Worm (Caenorhabditis elegans): ENCODE data around the gene F09F9.1.

The F09F9.1 gene

DNA sequence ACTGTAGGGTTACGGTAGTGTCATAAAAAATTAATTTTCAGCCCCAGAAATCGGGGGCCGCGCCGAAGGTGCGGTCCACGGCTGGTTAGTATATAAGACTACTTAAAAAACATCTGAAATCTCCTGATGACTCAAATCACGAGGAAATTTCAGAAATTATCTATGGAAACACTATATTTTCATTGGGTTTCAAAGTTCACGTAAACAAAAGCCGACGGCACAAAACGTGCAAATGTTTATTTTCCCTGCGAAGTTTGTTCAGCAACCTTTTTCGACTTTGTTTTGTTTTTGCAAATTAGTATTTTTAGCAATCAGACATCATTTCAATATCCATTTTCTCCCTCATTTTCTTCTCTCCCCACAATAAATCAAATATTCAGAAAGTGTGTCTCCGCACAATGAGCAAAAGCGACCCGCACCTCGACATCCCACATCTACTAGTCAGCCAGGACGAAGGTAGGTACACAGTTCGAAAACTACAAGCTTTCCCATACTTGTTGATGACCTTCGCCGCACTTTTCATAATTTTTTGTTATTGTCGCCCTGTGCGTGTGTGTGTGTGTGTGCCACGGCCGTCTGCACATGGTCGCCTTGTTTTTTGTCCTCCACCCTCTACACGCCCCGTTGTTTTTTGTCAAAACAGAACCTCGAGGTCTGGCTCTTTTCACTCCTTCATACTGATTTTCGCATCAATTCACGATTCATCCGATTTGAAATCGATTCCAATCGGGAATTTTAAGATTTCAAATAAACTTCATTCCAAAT is 21.6 kb downstream of the F09F9.1 start:
- TF ChIP-seq hlh-11 (tag; optimal IDR thresholded peaks at IDR 0.05) = peak; percentile 12
- TF ChIP-seq hlh-30 (tag; optimal IDR thresholded peaks at IDR 0.05; ENCODE audit: insufficient read depth) = peak; percentile 63
- peak; percentile 93 for TF ChIP-seq aha-1 (tag)
- peak in 1 of 2 experiments; percentile 43 for TF ChIP-seq mdl-1 (tag; optimal IDR thresholded peaks at IDR 0.05)
- TF ChIP-seq ZK546.5 (tag; optimal IDR thresholded peaks at IDR 0.05) = no peak
- TF ChIP-seq mxl-3 (GFP tag; optimal IDR thresholded peaks at IDR 0.05) = peak; percentile 46
- no peak for TF ChIP-seq daf-16 (GFP tag; optimal IDR thresholded peaks at IDR 0.05)
- peak; percentile 53 for TF ChIP-seq daf-16 (tag; optimal IDR thresholded peaks at IDR 0.05)
- 0 out of 2 replicates have a peak, but pooled peaks have one; percentile 17 for TF ChIP-seq nhr-42 (GFP tag; IDR thresholded peaks at IDR 0.05)
- 0 out of 2 replicates have a peak, but pooled peaks have one; percentile 8 for TF ChIP-seq T26A8.4 (GFP tag; IDR thresholded peaks at IDR 0.05)
- no peak for TF ChIP-seq zfp-2 (tag; optimal IDR thresholded peaks at IDR 0.05)

DNA sequence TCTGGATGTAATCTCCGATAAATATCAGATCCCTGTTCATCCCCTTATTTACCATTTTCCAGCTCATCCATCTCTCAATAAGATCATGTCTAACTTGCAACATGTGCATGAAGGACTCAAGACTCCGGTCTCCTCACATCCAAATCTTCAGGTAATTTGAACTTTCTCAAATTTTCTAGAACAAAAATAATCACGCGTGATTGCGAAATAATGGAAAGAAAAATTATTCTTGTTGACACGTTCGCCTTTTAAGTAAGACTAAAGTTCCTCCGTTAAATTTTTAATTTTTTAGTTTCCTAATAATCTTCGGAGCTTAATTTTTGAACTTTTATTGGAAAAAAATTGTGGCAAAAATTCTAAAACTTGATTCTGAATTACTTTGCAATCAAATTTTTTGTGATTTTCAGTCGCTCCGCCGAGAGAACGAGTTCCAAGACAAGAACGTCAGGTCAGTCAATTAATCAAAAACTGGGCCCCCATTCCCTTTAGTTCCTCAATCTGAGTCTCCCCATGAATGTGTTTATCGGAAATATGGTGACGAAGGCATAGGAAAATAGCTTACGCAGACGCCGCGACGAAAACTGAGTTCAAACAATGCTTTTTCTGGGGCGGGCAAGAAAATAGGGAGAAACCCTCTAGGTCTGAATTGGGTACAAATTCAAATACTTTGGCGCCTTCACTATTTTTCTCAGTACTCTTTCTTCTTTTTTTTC is 22.5 kb downstream of the F09F9.1 start:
- TF ChIP-seq sdz-12 (GFP tag; optimal IDR thresholded peaks at IDR 0.05) = no peak
- TF ChIP-seq ceh-62 (tag; optimal IDR thresholded peaks at IDR 0.05) = no peak
- TF ChIP-seq T20F7.1 (GFP tag; optimal IDR thresholded peaks at IDR 0.05) = no peak
- no peak for TF ChIP-seq hmg-1.1 (GFP tag; IDR thresholded peaks at IDR 0.05)
- no peak for TF ChIP-seq madf-9 (GFP tag; conservative IDR thresholded peaks at IDR 0.05)
- TF ChIP-seq hlh-30 (tag; optimal IDR thresholded peaks at IDR 0.05; ENCODE audit: insufficient read depth) = peak; percentile 9
- peak; percentile 49 for TF ChIP-seq nhr-77 (tag; optimal IDR thresholded peaks at IDR 0.05)
- TF ChIP-seq ceh-82 (tag; optimal IDR thresholded peaks at IDR 0.05) = no peak
- no peak for TF ChIP-seq mxl-2 (GFP tag; conservative IDR thresholded peaks at IDR 0.05)
- no peak for TF ChIP-seq zfp-3 (GFP tag; conservative IDR thresholded peaks at IDR 0.05)
- no peak for TF ChIP-seq daf-19 (GFP tag; conservative IDR thresholded peaks at IDR 0.05)
- TF ChIP-seq mep-1 (tag; optimal IDR thresholded peaks at IDR 0.05) = peak; percentile 53
- no peak for TF ChIP-seq lir-3 (tag; optimal IDR thresholded peaks at IDR 0.05)
- TF ChIP-seq nhr-41 (GFP tag; IDR thresholded peaks at IDR 0.05) = no peak
- TF ChIP-seq F44E2.7 (GFP tag; IDR thresholded peaks at IDR 0.05) = no peak
- TF ChIP-seq lin-29 (GFP tag; IDR thresholded peaks at IDR 0.05) = no peak
- TF ChIP-seq zip-11 (GFP tag; IDR thresholded peaks at IDR 0.05) = no peak
- peak; percentile 30 for TF ChIP-seq dve-1 (tag; optimal IDR thresholded peaks at IDR 0.05; ENCODE audit: insufficient read depth)
- TF ChIP-seq snpc-4 (tag; optimal IDR thresholded peaks at IDR 0.05) = no peak
- TF ChIP-seq nhr-48 (tag; optimal IDR thresholded peaks at IDR 0.05) = peak; percentile 55
- no peak for TF ChIP-seq F26F4.8 (GFP tag; conservative IDR thresholded peaks at IDR 0.05)
- TF ChIP-seq dpl-1 (GFP tag; optimal IDR thresholded peaks at IDR 0.05) = no peak
- TF ChIP-seq hlh-11 (tag; optimal IDR thresholded peaks at IDR 0.05) = peak; percentile 64
- TF ChIP-seq mes-2 (tag; optimal IDR thresholded peaks at IDR 0.05; ENCODE audit: poor library complexity, severe bottlenecking) = peak; percentile 33
- no peak for TF ChIP-seq snpc-1.2 (GFP tag; IDR thresholded peaks at IDR 0.05)
- TF ChIP-seq ceh-20 (GFP tag; IDR thresholded peaks at IDR 0.05) = 0 out of 2 replicates have a peak, but pooled peaks have one; percentile 10
- TF ChIP-seq zag-1 (tag; optimal IDR thresholded peaks at IDR 0.05) = no peak
- peak; percentile 29 for TF ChIP-seq aha-1 (tag)
- no peak for TF ChIP-seq fos-1 (tag; optimal IDR thresholded peaks at IDR 0.05)
- no peak for TF ChIP-seq ceh-44 (GFP tag; IDR thresholded peaks at IDR 0.05)
- TF ChIP-seq hif-1 (tag; optimal IDR thresholded peaks at IDR 0.05) = peak in 1 of 2 experiments; percentile 56
- peak in 1 of 2 experiments; percentile 75 for TF ChIP-seq mdl-1 (tag; optimal IDR thresholded peaks at IDR 0.05)
- peak; percentile 45 for TF ChIP-seq dmd-6 (GFP tag; IDR thresholded peaks at IDR 0.05)
- TF ChIP-seq daf-16 (GFP tag; optimal IDR thresholded peaks at IDR 0.05) = peak in 1 of 2 experiments; percentile 9
- peak; percentile 51 for TF ChIP-seq daf-16 (tag; optimal IDR thresholded peaks at IDR 0.05)
- TF ChIP-seq spr-3 (GFP tag; optimal IDR thresholded peaks at IDR 0.05) = no peak
- no peak for TF ChIP-seq skn-1 (tag; optimal IDR thresholded peaks at IDR 0.05)
- no peak for TF ChIP-seq saeg-2 (GFP tag; IDR thresholded peaks at IDR 0.05)
- no peak for TF ChIP-seq spr-1 (tag; optimal IDR thresholded peaks at IDR 0.05)
- TF ChIP-seq nhr-28 (tag; optimal IDR thresholded peaks at IDR 0.05) = peak; percentile 57
- no peak for TF ChIP-seq php-3 (GFP tag; IDR thresholded peaks at IDR 0.05)

Data from whole organism, L4 larva.